Fruit fly (Drosophila melanogaster) Kc167 (cell line): Measurements from ENCODE around the gene Cpr65Eb.

Experiments
- Myc ChIP-seq: fragments of >200 bp; optimal IDR thresholded peaks from 2 replicates; lab custom pipeline; 2017; ENCODE audit warnings: missing external identifiers
- Sin3A ChIP-seq: fragments of >200 bp; optimal IDR thresholded peaks from 2 replicates; lab custom pipeline; 2018; ENCODE audit warnings: missing external identifiers
- h ChIP-seq: fragments of >200 bp; optimal IDR thresholded peaks from 3 replicates; lab custom pipeline; 2018; ENCODE audit warnings: missing external identifiers
- insv ChIP-seq: fragments of >200 bp; optimal IDR thresholded peaks from 3 replicates; lab custom pipeline; 2018; ENCODE audit warnings: missing external identifiers
- psq ChIP-seq: fragments of >200 bp; optimal IDR thresholded peaks from 2 replicates; lab custom pipeline; 2017; ENCODE audit warnings: missing external identifiers
- ttk ChIP-seq: sonication (Bioruptor generic); optimal IDR thresholded peaks from 2 replicates; lab custom pipeline; 2017; ENCODE audit warnings: missing external identifiers

Gene Cpr65Eb

dm6 chr3L:7122136-7122535 is 33.5 kb upstream of the Cpr65Eb start:
- TF ChIP-seq Sin3A (no peak), h (lab: Kevin White, UChicago) (no peak), insv (no peak), ttk (lab: Kevin White, UChicago) (no peak), Myc (lab: Kevin White, UChicago) (no peak), psq (lab: Kevin White, UChicago) (no peak)

dm6 chr3L:7115944-7116343 is 27.4 kb upstream of the Cpr65Eb start:
- TF ChIP-seq psq (lab: Kevin White, UChicago), result no peak
- TF ChIP-seq h (lab: Kevin White, UChicago), result no peak
- no peak for TF ChIP-seq insv
- TF ChIP-seq Sin3A, result no peak
- no peak for TF ChIP-seq Myc (lab: Kevin White, UChicago)
- TF ChIP-seq ttk (lab: Kevin White, UChicago), result no peak

- no peak for TF ChIP-seq Sin3A
- TF ChIP-seq h (lab: Kevin White, UChicago), result no peak
- TF ChIP-seq ttk (lab: Kevin White, UChicago), result no peak
Measured at dm6 chr3L:7113010-7113409, 24.4 kb upstream of the Cpr65Eb start.

- no peak for TF ChIP-seq Sin3A
- no peak for TF ChIP-seq ttk (lab: Kevin White, UChicago)
- TF ChIP-seq insv, result no peak
- TF ChIP-seq h (lab: Kevin White, UChicago), result no peak
Measured at dm6 chr3L:7105693-7106092, 17.1 kb upstream of the Cpr65Eb start.

- no peak for TF ChIP-seq psq (lab: Kevin White, UChicago)
- no peak for TF ChIP-seq Sin3A
- no peak for TF ChIP-seq h (lab: Kevin White, UChicago)
- TF ChIP-seq insv, result no peak
- no peak for TF ChIP-seq ttk (lab: Kevin White, UChicago)
- no peak for TF ChIP-seq Myc (lab: Kevin White, UChicago)
Measured at dm6 chr3L:7104485-7104884, 15.9 kb upstream of the Cpr65Eb start.

- no peak for TF ChIP-seq psq (lab: Kevin White, UChicago)
- no peak for TF ChIP-seq h (lab: Kevin White, UChicago)
- TF ChIP-seq ttk (lab: Kevin White, UChicago), result no peak
Measured at dm6 chr3L:7103941-7104340, 15.4 kb upstream of the Cpr65Eb start.

- no peak for TF ChIP-seq psq (lab: Kevin White, UChicago)
- no peak for TF ChIP-seq Sin3A
- TF ChIP-seq h (lab: Kevin White, UChicago), result no peak
- TF ChIP-seq insv, result no peak
- no peak for TF ChIP-seq Myc (lab: Kevin White, UChicago)
- no peak for TF ChIP-seq ttk (lab: Kevin White, UChicago)
Measured at dm6 chr3L:7096530-7096929, 7.9 kb upstream of the Cpr65Eb start.

- TF ChIP-seq ttk (lab: Kevin White, UChicago) (no peak), Myc (lab: Kevin White, UChicago) (no peak), h (lab: Kevin White, UChicago) (no peak), Sin3A (no peak), psq (lab: Kevin White, UChicago) (no peak), insv (no peak)
Measured at dm6 chr3L:7094548-7095072, 6.0 kb upstream of the Cpr65Eb start, which contains the start of gene form3. TSS of gene form3 (plus strand) at chr3L:7094818.

dm6 chr3L:7094020-7094419 is 5.4 kb upstream of the Cpr65Eb start:
- TF ChIP-seq Myc (lab: Kevin White, UChicago) (no peak), ttk (lab: Kevin White, UChicago) (no peak), Sin3A (no peak), psq (lab: Kevin White, UChicago) (no peak), h (lab: Kevin White, UChicago) (no peak), insv (no peak)

dm6 chr3L:7092904-7093303 is 4.3 kb upstream of the Cpr65Eb start, which contains the start of gene Cpr65Ec:
TSS of gene Cpr65Ec (plus strand) at chr3L:7093204.
- TF ChIP-seq psq (lab: Kevin White, UChicago) (no peak), h (lab: Kevin White, UChicago) (no peak), Sin3A (no peak), Myc (lab: Kevin White, UChicago) (no peak), ttk (lab: Kevin White, UChicago) (no peak), insv (no peak)

dm6 chr3L:7091331-7091904 is 2.8 kb upstream of the Cpr65Eb start:
- no peak for TF ChIP-seq ttk (lab: Kevin White, UChicago)
- no peak for TF ChIP-seq psq (lab: Kevin White, UChicago)
- TF ChIP-seq insv, result no peak
- TF ChIP-seq h (lab: Kevin White, UChicago), result no peak
- no peak for TF ChIP-seq Myc (lab: Kevin White, UChicago)
- TF ChIP-seq Sin3A, result no peak

- TF ChIP-seq ttk (lab: Kevin White, UChicago), result no peak
- TF ChIP-seq insv, result no peak
- no peak for TF ChIP-seq psq (lab: Kevin White, UChicago)
- no peak for TF ChIP-seq Myc (lab: Kevin White, UChicago)
- TF ChIP-seq h (lab: Kevin White, UChicago), result no peak
- no peak for TF ChIP-seq Sin3A
Measured at dm6 chr3L:7090764-7091163, 2.2 kb upstream of the Cpr65Eb start.

- TF ChIP-seq psq (lab: Kevin White, UChicago), result no peak
- no peak for TF ChIP-seq ttk (lab: Kevin White, UChicago)
- no peak for TF ChIP-seq insv
- no peak for TF ChIP-seq Myc (lab: Kevin White, UChicago)
- TF ChIP-seq Sin3A, result no peak
- TF ChIP-seq h (lab: Kevin White, UChicago), result no peak
Measured at dm6 chr3L:7087347-7087746, 1.2 kb downstream of the Cpr65Eb start.
